Fruit fly (Drosophila melanogaster) whole organism, prepupa: ENCODE measurements around the gene CG4408.

Experiments used
- Blimp-1 ChIP-seq: fragments of 200-800 bp; sonication (Bioruptor generic); optimal IDR thresholded peaks from 3 replicates; lab custom pipeline; 2017; ENCODE audit warnings: missing biosample characterization, missing genetic modification characterization, mild to moderate bottlenecking, moderate library complexity, missing genetic modification reagents
- CG10631 ChIP-seq: fragments of 200-800 bp; sonication (Bioruptor generic); optimal IDR thresholded peaks from 2 replicates; lab custom pipeline; 2016; ENCODE audit warnings: missing biosample characterization, missing genetic modification characterization
- CG11902 ChIP-seq: fragments of 200-800 bp; sonication (Bioruptor generic); optimal IDR thresholded peaks from 3 replicates; lab custom pipeline; 2016; ENCODE audit warnings: missing biosample characterization, missing genetic modification characterization
- CG15336 ChIP-seq: fragments of 200-800 bp; sonication (Bioruptor generic); IDR thresholded peaks from 2 replicates; pipeline ENCODE4 v1.3.6; 2022; ENCODE audit warnings: missing biosample characterization, missing genetic modification characterization
- CG16779 ChIP-seq: fragments of 200-800 bp; sonication (Bioruptor generic); optimal IDR thresholded peaks from 3 replicates; lab custom pipeline; 2017; ENCODE audit warnings: missing biosample characterization, mild to moderate bottlenecking, missing genetic modification characterization
- CG3032 ChIP-seq: fragments of 200-800 bp; optimal IDR thresholded peaks from 2 replicates; lab custom pipeline; 2019; ENCODE audit warnings: missing biosample characterization, mild to moderate bottlenecking, missing genetic modification characterization, moderate library complexity
- CG31627 ChIP-seq: fragments of 200-800 bp; sonication (Bioruptor generic); optimal IDR thresholded peaks from 3 replicates; lab custom pipeline; 2016; ENCODE audit warnings: missing biosample characterization, missing genetic modification characterization
- CG32006 ChIP-seq: fragments of 200-800 bp; sonication (Bioruptor generic); optimal IDR thresholded peaks from 3 replicates; lab custom pipeline; 2017; ENCODE audit warnings: missing biosample characterization, mild to moderate bottlenecking, missing genetic modification characterization
- CG34406 ChIP-seq: fragments of 200-800 bp; sonication (Bioruptor generic); optimal IDR thresholded peaks from 3 replicates; lab custom pipeline; 2016; ENCODE audit warnings: missing biosample characterization, missing genetic modification characterization
- CG3919 ChIP-seq: fragments of 200-800 bp; sonication (Bioruptor generic); optimal IDR thresholded peaks from 3 replicates; lab custom pipeline; 2016; ENCODE audit warnings: missing biosample characterization, missing genetic modification characterization
- CG4318 ChIP-seq: fragments of 200-800 bp; sonication (Bioruptor generic); optimal IDR thresholded peaks from 3 replicates; lab custom pipeline; 2017; ENCODE audit warnings: missing biosample characterization, mild to moderate bottlenecking, missing genetic modification characterization
- CG6792 ChIP-seq: fragments of 200-800 bp; sonication (Bioruptor generic); optimal IDR thresholded peaks from 3 replicates; lab custom pipeline; 2016; ENCODE audit warnings: missing biosample characterization, missing genetic modification characterization
- CG6854 ChIP-seq: fragments of 200-800 bp; sonication (Bioruptor generic); optimal IDR thresholded peaks from 2 replicates; lab custom pipeline; 2017; ENCODE audit warnings: missing biosample characterization, mild to moderate bottlenecking, missing genetic modification characterization
- CG7368 ChIP-seq: fragments of 200-800 bp; sonication (Bioruptor generic); optimal IDR thresholded peaks from 3 replicates; lab custom pipeline; 2016; ENCODE audit warnings: missing biosample characterization, missing genetic modification characterization
- CG8119 ChIP-seq: fragments of 200-800 bp; sonication (Bioruptor generic); IDR thresholded peaks from 3 replicates; pipeline ENCODE4 v1.3.6; 2022; ENCODE audit warnings: missing biosample characterization, missing genetic modification characterization
- CG8319 ChIP-seq: fragments of 200-800 bp; sonication (Bioruptor generic); optimal IDR thresholded peaks from 3 replicates; lab custom pipeline; 2016; ENCODE audit warnings: missing biosample characterization, missing genetic modification characterization
- CG8632 ChIP-seq: fragments of 200-800 bp; sonication (Bioruptor generic); optimal IDR thresholded peaks from 3 replicates; lab custom pipeline; 2016; ENCODE audit warnings: missing biosample characterization, missing genetic modification characterization
- CG9139 ChIP-seq: fragments of 200-800 bp; sonication (Bioruptor generic); optimal IDR thresholded peaks from 3 replicates; lab custom pipeline; 2017; ENCODE audit warnings: missing biosample characterization, mild to moderate bottlenecking, missing genetic modification characterization
- Eip75B ChIP-seq: fragments of 200-800 bp; sonication (Bioruptor generic); optimal IDR thresholded peaks from 3 replicates; lab custom pipeline; 2016; ENCODE audit warnings: missing biosample characterization, missing genetic modification characterization
- Eip78C ChIP-seq: fragments of 200-800 bp; sonication (Bioruptor generic); peaks from one replicate; lab custom pipeline; 2016; ENCODE audit warnings: missing biosample characterization, missing genetic modification characterization
- Ets21C ChIP-seq: fragments of 200-800 bp; sonication (Bioruptor generic); optimal IDR thresholded peaks from 3 replicates; lab custom pipeline; 2016; ENCODE audit warnings: missing biosample characterization, missing genetic modification characterization
- Ets96B ChIP-seq: fragments of 200-800 bp; optimal IDR thresholded peaks from 2 replicates; lab custom pipeline; 2019; ENCODE audit warnings: missing biosample characterization, mild to moderate bottlenecking, missing genetic modification characterization, moderate library complexity
- Gug ChIP-seq: fragments of 200-800 bp; sonication (Bioruptor generic); IDR thresholded peaks from 2 replicates; pipeline ENCODE4 v1.3.6; 2022; ENCODE audit warnings: missing biosample characterization, missing genetic modification characterization
- Hr38 ChIP-seq: sonication (Bioruptor generic); optimal IDR thresholded peaks from 2 replicates; lab custom pipeline; 2016; ENCODE audit warnings: missing biosample characterization, missing genetic modification characterization
- Met ChIP-seq: fragments of 200-800 bp; sonication (Bioruptor generic); optimal IDR thresholded peaks from 3 replicates; lab custom pipeline; 2016; ENCODE audit warnings: missing biosample characterization, missing genetic modification characterization
- OdsH ChIP-seq: fragments of 200-800 bp; sonication (Bioruptor generic); optimal IDR thresholded peaks from 3 replicates; lab custom pipeline; 2016; ENCODE audit warnings: missing biosample characterization, missing genetic modification characterization
- Sox102F ChIP-seq: fragments of 200-800 bp; sonication (Bioruptor generic); optimal IDR thresholded peaks from 2 replicates; lab custom pipeline; 2016; ENCODE audit warnings: missing biosample characterization, mild to moderate bottlenecking, missing genetic modification characterization
- Sox14 ChIP-seq: fragments of 200-800 bp; sonication (Bioruptor generic); optimal IDR thresholded peaks from 3 replicates; lab custom pipeline; 2016; ENCODE audit warnings: missing biosample characterization, missing genetic modification characterization
- Sox15 ChIP-seq: fragments of 200-800 bp; sonication (Bioruptor generic); optimal IDR thresholded peaks from 3 replicates; lab custom pipeline; 2016; ENCODE audit warnings: missing biosample characterization, missing genetic modification characterization
- achi ChIP-seq: fragments of 200-800 bp; sonication (Bioruptor generic); optimal IDR thresholded peaks from 3 replicates; lab custom pipeline; 2016; ENCODE audit warnings: missing biosample characterization, missing genetic modification characterization
- acj6 ChIP-seq: fragments of 200-800 bp; sonication (Bioruptor generic); optimal IDR thresholded peaks from 3 replicates; lab custom pipeline; 2016; ENCODE audit warnings: missing biosample characterization, missing genetic modification characterization
- cyc ChIP-seq: fragments of 200-800 bp; sonication (Bioruptor generic); optimal IDR thresholded peaks from 3 replicates; lab custom pipeline; 2016; ENCODE audit warnings: missing biosample characterization, missing genetic modification characterization
- dac ChIP-seq: fragments of 200-800 bp; sonication (Bioruptor generic); optimal IDR thresholded peaks from 2 replicates; lab custom pipeline; 2017; ENCODE audit warnings: missing biosample characterization, mild to moderate bottlenecking, missing genetic modification characterization
- dsx ChIP-seq: fragments of 200-800 bp; optimal IDR thresholded peaks from 3 replicates; lab custom pipeline; 2019; ENCODE audit warnings: missing biosample characterization, mild to moderate bottlenecking, missing genetic modification characterization, moderate library complexity; ENCODE audit not compliant: poor library complexity, severe bottlenecking
- eg ChIP-seq: fragments of 200-800 bp; sonication (Bioruptor generic); IDR thresholded peaks from 3 replicates; pipeline ENCODE4 v1.3.6; 2022; ENCODE audit warnings: missing biosample characterization, missing genetic modification characterization
- esn ChIP-seq: fragments of 200-800 bp; sonication (Bioruptor generic); optimal IDR thresholded peaks from 2 replicates; lab custom pipeline; 2016; ENCODE audit warnings: missing biosample characterization, mild to moderate bottlenecking, missing genetic modification characterization, moderate library complexity
- fd59A ChIP-seq: fragments of 200-800 bp; sonication (Bioruptor generic); optimal IDR thresholded peaks from 2 replicates; lab custom pipeline; 2017; ENCODE audit warnings: missing biosample characterization, mild to moderate bottlenecking, missing genetic modification characterization, missing genetic modification reagents
- fd85E ChIP-seq: fragments of 200-800 bp; sonication (Bioruptor generic); optimal IDR thresholded peaks from 3 replicates; lab custom pipeline; 2016; ENCODE audit warnings: missing biosample characterization, missing genetic modification characterization
- fkh ChIP-seq: fragments of 200-800 bp; sonication (Bioruptor generic); optimal IDR thresholded peaks from 3 replicates; lab custom pipeline; 2017; ENCODE audit warnings: missing biosample characterization, mild to moderate bottlenecking, missing genetic modification characterization, moderate library complexity
- lz ChIP-seq: fragments of 200-800 bp; sonication (Bioruptor generic); optimal IDR thresholded peaks from 3 replicates; lab custom pipeline; 2016; ENCODE audit warnings: missing biosample characterization, missing genetic modification characterization
- net ChIP-seq: fragments of 200-800 bp; sonication (Bioruptor generic); optimal IDR thresholded peaks from 3 replicates; lab custom pipeline; 2016; ENCODE audit warnings: missing biosample characterization, missing genetic modification characterization
- pdm3 ChIP-seq: fragments of 200-800 bp; sonication (Bioruptor generic); optimal IDR thresholded peaks from 3 replicates; lab custom pipeline; 2016; ENCODE audit warnings: missing biosample characterization, missing genetic modification characterization
- salr ChIP-seq, 2 experiments: fragments of 200-800 bp; sonication (Bioruptor generic); optimal IDR thresholded peaks; 3 replicates each; lab custom pipeline; 2016 to 2018; ENCODE audit warnings: missing biosample characterization in 2 of 2, missing genetic modification characterization in 2 of 2, mild to moderate bottlenecking in 1 of 2
- ss ChIP-seq, 2 experiments: fragments of 200-800 bp; sonication (Bioruptor generic); optimal IDR thresholded peaks; 2 replicates in 1 of 2; 3 replicates in 1 of 2; lab custom pipeline; 2017 to 2018; ENCODE audit warnings: mild to moderate bottlenecking in 2 of 2, missing biosample characterization in 2 of 2, missing genetic modification characterization in 2 of 2, moderate library complexity in 1 of 2
- svp ChIP-seq: fragments of 200-800 bp; sonication (Bioruptor generic); peaks from one replicate; lab custom pipeline; 2016; ENCODE audit warnings: missing biosample characterization, missing genetic modification characterization
- topi ChIP-seq: fragments of 200-800 bp; sonication (Bioruptor generic); optimal IDR thresholded peaks from 3 replicates; lab custom pipeline; 2016; ENCODE audit warnings: missing biosample characterization, missing genetic modification characterization
- vri ChIP-seq: fragments of 200-800 bp; sonication (Bioruptor generic); optimal IDR thresholded peaks from 3 replicates; lab custom pipeline; 2016; ENCODE audit warnings: missing biosample characterization, mild to moderate bottlenecking, missing genetic modification characterization

CG4408 gene

dm6 chr3R:23331280-23331679, 32.1 kb downstream of the CG4408 start (continued):
- TF ChIP-seq Eip75B (no peak), Gug (no peak), CG32006 (GFP tag; lab: Kevin White, UChicago) (peak; percentile 36), CG8632 (no peak), Sox102F (peak; percentile 7), dac (GFP tag; lab: Kevin White, UChicago) (no peak), CG6854 (GFP tag; lab: Kevin White, UChicago) (no peak), Sox14 (peak; percentile 27), Eip78C (GFP tag; lab: Kevin White, UChicago) (peak; percentile 79), CG3032 (tag; lab: Kevin White, UChicago) (peak; percentile 20), Hr38 (GFP tag; lab: Kevin White, UChicago) (no peak), Ets96B (peak; percentile 11), Sox15 (no peak), fkh (GFP tag; lab: Kevin White, UChicago) (peak; percentile 11), CG34406 (GFP tag; lab: Kevin White, UChicago) (no peak)

DNA sequence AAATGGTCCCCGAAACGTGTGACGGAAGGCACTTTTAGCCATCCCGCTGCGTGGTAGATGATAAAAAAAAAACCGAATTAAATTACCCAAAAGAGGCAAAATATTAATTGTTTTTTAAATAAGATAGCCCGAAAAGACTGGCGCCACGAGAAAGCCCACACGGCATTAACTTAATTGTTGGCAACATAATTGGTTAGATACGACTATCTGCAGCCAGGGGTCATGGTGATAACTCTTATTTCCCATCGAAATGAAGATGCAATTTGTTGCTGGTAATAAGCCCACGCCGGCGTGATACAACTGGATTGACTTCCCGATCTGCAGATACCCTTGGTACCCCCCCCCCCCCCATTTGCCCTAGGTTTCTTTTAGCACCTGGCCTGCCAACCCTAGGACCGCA, 35.7 kb downstream of the CG4408 start:
- TF ChIP-seq Sox14 = no peak
- TF ChIP-seq CG11902 (GFP tag; lab: Kevin White, UChicago) = no peak
- peak; percentile 27 for TF ChIP-seq svp
- TF ChIP-seq ss (GFP tag; optimal IDR thresholded peaks at IDR 0.05; lab: Kevin White, UChicago) = no peak
- TF ChIP-seq, all 60 proteins: peak for 1

dm6 chr3R:23326292-23326691, 37.1 kb downstream of the CG4408 start:
- TF ChIP-seq lz (GFP tag; lab: Kevin White, UChicago) (peak; percentile 72), topi (GFP tag; lab: Kevin White, UChicago) (peak; percentile 71), CG3919 (GFP tag; lab: Kevin White, UChicago) (peak; percentile 96), CG32006 (GFP tag; lab: Kevin White, UChicago) (peak; percentile 97), CG10631 (GFP tag; lab: Kevin White, UChicago) (peak; percentile 97), CG15336 (GFP tag; lab: Robert Waterston, UW) (peak; percentile 96), CG6792 (GFP tag; lab: Kevin White, UChicago) (peak; percentile 86), Eip75B (peak; percentile 94), CG8319 (GFP tag; lab: Kevin White, UChicago) (peak; percentile 79), dsx (GFP tag; lab: Kevin White, UChicago) (peak; percentile 96), CG16779 (peak; percentile 92), Sox15 (peak; percentile 64), Sox102F (peak; percentile 47), esn (GFP tag; lab: Kevin White, UChicago) (peak; percentile 67), Sox14 (peak; percentile 95), Gug (peak; percentile 90), fd59A (peak; percentile 97), salr (GFP tag; optimal IDR thresholded peaks at IDR 0.05; lab: Kevin White, UChicago) (peak; percentile 90 to 97), achi (GFP tag; lab: Kevin White, UChicago) (peak; percentile 93), CG11902 (GFP tag; lab: Kevin White, UChicago) (peak; percentile 70), Blimp-1 (GFP tag; lab: Kevin White, UChicago) (no peak), Hr38 (GFP tag; lab: Kevin White, UChicago) (peak; percentile 43), CG4318 (GFP tag; lab: Kevin White, UChicago) (peak; percentile 90), cyc (GFP tag; lab: Kevin White, UChicago) (peak; percentile 62), OdsH (GFP tag; lab: Kevin White, UChicago) (peak; percentile 93), CG8119 (GFP tag; lab: Robert Waterston, UW) (peak; percentile 95), fd85E (peak; percentile 60), fkh (GFP tag; lab: Kevin White, UChicago) (peak; percentile 33), CG6854 (GFP tag; lab: Kevin White, UChicago) (no peak), pdm3 (peak; percentile 93), Ets96B (peak; percentile 98), CG31627 (peak; percentile 51), vri (no peak), Eip78C (GFP tag; lab: Kevin White, UChicago) (peak; percentile 98), svp (no peak), CG7368 (peak; percentile 91), net (peak; percentile 92), CG9139 (GFP tag; lab: Kevin White, UChicago) (peak; percentile 92), Met (GFP tag; lab: Kevin White, UChicago) (peak; percentile 49), eg (peak; percentile 96), Ets21C (peak; percentile 21), acj6 (GFP tag; lab: Kevin White, UChicago) (peak; percentile 92), ss (GFP tag; optimal IDR thresholded peaks at IDR 0.05; lab: Kevin White, UChicago) (peak; percentile 96)
